Worm (Caenorhabditis elegans) whole organism, midembryonic: Measurements from ENCODE around the gene math-6.
"Not testable (repeated sequence)": the region's sequence is repeated elsewhere in the genome, so short reads cannot be mapped to it uniquely, and the experiment has no call there.

ENCODE experiments used
- T22C8.4 ChIP-seq: fragments of 200-800 bp; sonication (Bioruptor generic); IDR thresholded peaks from 2 replicates; pipeline ENCODE4 v1.3.6; 2022; ENCODE audit warnings: missing genetic modification characterization, missing compliant biosample characterization
- cog-1 ChIP-seq: sonication (generic microtip); optimal IDR thresholded peaks from 2 replicates; lab custom pipeline; 2016; ENCODE audit warnings: missing genetic modification characterization, missing compliant biosample characterization
- flt-1 ChIP-seq: fragments of 200-800 bp; sonication (Bioruptor generic); IDR thresholded peaks from 2 replicates; pipeline ENCODE4 v1.3.6; 2022; ENCODE audit warnings: missing genetic modification characterization, missing compliant biosample characterization
- klf-2 ChIP-seq: fragments of 200-800 bp; sonication (Bioruptor generic); conservative IDR thresholded peaks from 2 replicates; pipeline ENCODE4 v1.3.6; 2022; ENCODE audit warnings: missing genetic modification reagents, missing genetic modification characterization, missing compliant biosample characterization
- med-1 ChIP-seq: sonication (generic microtip); optimal IDR thresholded peaks from 2 replicates; lab custom pipeline; 2017; ENCODE audit warnings: missing genetic modification characterization, mild to moderate bottlenecking, missing compliant biosample characterization, antibody characterized with exemption, missing genetic modification reagents; ENCODE audit not compliant: insufficient read depth
- ref-1 ChIP-seq: fragments of 200-800 bp; sonication (Bioruptor generic); conservative IDR thresholded peaks from 2 replicates; pipeline ENCODE4 v1.3.6; 2022; ENCODE audit warnings: missing genetic modification reagents, missing genetic modification characterization, missing compliant biosample characterization
- tab-1 ChIP-seq: fragments of 200-800 bp; sonication (Bioruptor generic); IDR thresholded peaks from 2 replicates; pipeline ENCODE4 v1.3.6; 2022; ENCODE audit warnings: missing genetic modification characterization, missing compliant biosample characterization
- ztf-23 ChIP-seq: fragments of 200-800 bp; sonication (Bioruptor generic); IDR thresholded peaks from 2 replicates; pipeline ENCODE4 v1.3.6; 2022; ENCODE audit warnings: missing genetic modification reagents, missing genetic modification characterization, missing compliant biosample characterization
- ztf-29 ChIP-seq: fragments of 200-800 bp; sonication (Bioruptor generic); IDR thresholded peaks from 2 replicates; pipeline ENCODE4 v1.3.6; 2022; ENCODE audit warnings: missing genetic modification reagents, missing genetic modification characterization, missing compliant biosample characterization

Gene math-6

ce11 chrII:1878663-1879062 is 5.9 kb downstream of the math-6 start, which contains the start of gene math-16:
TSS of gene math-16 (minus strand) at chrII:1878763.
- TF ChIP-seq ztf-29 (no peak), med-1 (GFP tag; lab: Kevin White, UChicago) (no peak), flt-1 (GFP tag; lab: Robert Waterston, UW) (no peak), ref-1 (no peak), ztf-23 (GFP tag; lab: Robert Waterston, UW) (no peak), cog-1 (no peak), tab-1 (GFP tag; lab: Robert Waterston, UW) (no peak), T22C8.4 (GFP tag; lab: Robert Waterston, UW) (no peak), klf-2 (GFP tag; lab: Robert Waterston, UW) (no peak)

ce11 chrII:1875658-1876057 is 8.9 kb downstream of the math-6 start, which contains the start of gene math-13:
TSS of gene math-13 (plus strand) at chrII:1875958.
- TF ChIP-seq tab-1 (GFP tag; lab: Robert Waterston, UW) (no peak), ztf-23 (GFP tag; lab: Robert Waterston, UW) (no peak), T22C8.4 (GFP tag; lab: Robert Waterston, UW) (no peak), cog-1 (no peak), ztf-29 (no peak), ref-1 (no peak), med-1 (GFP tag; lab: Kevin White, UChicago) (no peak), flt-1 (GFP tag; lab: Robert Waterston, UW) (no peak), klf-2 (GFP tag; lab: Robert Waterston, UW) (no peak)

- no peak for TF ChIP-seq ref-1
- no peak for TF ChIP-seq tab-1 (GFP tag; lab: Robert Waterston, UW)
- no peak for TF ChIP-seq T22C8.4 (GFP tag; lab: Robert Waterston, UW)
- no peak for TF ChIP-seq flt-1 (GFP tag; lab: Robert Waterston, UW)
- no peak for TF ChIP-seq klf-2 (GFP tag; lab: Robert Waterston, UW)
- TF ChIP-seq ztf-23 (GFP tag; lab: Robert Waterston, UW) = no peak
- no peak for TF ChIP-seq med-1 (GFP tag; lab: Kevin White, UChicago)
- no peak for TF ChIP-seq cog-1
- no peak for TF ChIP-seq ztf-29
Observed at ce11 chrII:1870875-1871592, 13.5 kb downstream of the math-6 start, which contains the start of gene math-10. TSS of gene math-10 (plus strand) at chrII:1871542.

- TF ChIP-seq tab-1 (GFP tag; lab: Robert Waterston, UW) (no peak), ztf-23 (GFP tag; lab: Robert Waterston, UW) (no peak), ztf-29 (no peak), med-1 (GFP tag; lab: Kevin White, UChicago) (no peak), flt-1 (GFP tag; lab: Robert Waterston, UW) (no peak), klf-2 (GFP tag; lab: Robert Waterston, UW) (no peak)
Observed at ce11 chrII:1869120-1869519, 15.4 kb downstream of the math-6 start, which contains the start of gene math-14. TSS of gene math-14 (plus strand) at chrII:1869420.

ce11 chrII:1865683-1866431 is 18.7 kb downstream of the math-6 start, which contains the start of gene math-15:
TSS of gene math-15 (plus strand) at chrII:1866381.
- no peak for TF ChIP-seq klf-2 (GFP tag; lab: Robert Waterston, UW)
- TF ChIP-seq ref-1 = no peak
- no peak for TF ChIP-seq med-1 (GFP tag; lab: Kevin White, UChicago)
- no peak for TF ChIP-seq cog-1
- no peak for TF ChIP-seq ztf-23 (GFP tag; lab: Robert Waterston, UW)
- no peak for TF ChIP-seq ztf-29

- no peak for TF ChIP-seq tab-1 (GFP tag; lab: Robert Waterston, UW)
- TF ChIP-seq ztf-23 (GFP tag; lab: Robert Waterston, UW) = no peak
- no peak for TF ChIP-seq med-1 (GFP tag; lab: Kevin White, UChicago)
- no peak for TF ChIP-seq ref-1
- TF ChIP-seq cog-1 = no peak
- TF ChIP-seq T22C8.4 (GFP tag; lab: Robert Waterston, UW) = no peak
- TF ChIP-seq flt-1 (GFP tag; lab: Robert Waterston, UW) = no peak
- TF ChIP-seq ztf-29 = no peak
- TF ChIP-seq klf-2 (GFP tag; lab: Robert Waterston, UW) = no peak
Observed at ce11 chrII:1864278-1864677, 20.3 kb downstream of the math-6 start, which contains the start of gene C16C4.17. TSS of gene C16C4.17 (plus strand) at chrII:1864578.

ce11 chrII:1862334-1862733 is 22.2 kb downstream of the math-6 start, which contains the start of gene fbxb-98:
TSS of gene fbxb-98 (plus strand) at chrII:1862634.
- not testable (repeated sequence) for TF ChIP-seq med-1 (GFP tag; lab: Kevin White, UChicago); flt-1 (GFP tag; lab: Robert Waterston, UW); ztf-29

ce11 chrII:1861285-1861793 is 23.2 kb downstream of the math-6 start, which contains the start of gene C16C4.18:
TSS of gene C16C4.18 (minus strand) at chrII:1861335.
- not testable (repeated sequence) for TF ChIP-seq ref-1; ztf-29; T22C8.4 (GFP tag; lab: Robert Waterston, UW)

ce11 chrII:1854094-1854493 is 30.4 kb downstream of the math-6 start, which contains the start of gene fbxb-95:
TSS of gene fbxb-95 (plus strand) at chrII:1854394.
- TF ChIP-seq ztf-29; tab-1 (GFP tag; lab: Robert Waterston, UW); ztf-23 (GFP tag; lab: Robert Waterston, UW): not testable (repeated sequence)
